Fruit fly (Drosophila melanogaster): Measurements from ENCODE around the gene Efa6.

- TF ChIP-seq CG9876 (GFP tag; optimal IDR thresholded peaks at IDR 0.05) (no peak), CG10431 (GFP tag; optimal IDR thresholded peaks at IDR 0.05) (no peak), CG8765 (GFP tag; IDR thresholded peaks at IDR 0.05) (no peak), Dll (GFP tag; IDR thresholded peaks at IDR 0.05; ENCODE audit: partially characterized antibody) (no peak), phol (tag; optimal IDR thresholded peaks at IDR 0.05) (no peak), sqz (GFP tag; optimal IDR thresholded peaks at IDR 0.05) (no peak), E2f2 (GFP tag; IDR thresholded peaks at IDR 0.05) (peak; percentile 83), Fer1 (GFP tag; optimal IDR thresholded peaks at IDR 0.05) (peak; percentile 4), CG11560 (tag; IDR thresholded peaks at IDR 0.05) (no peak), ac (GFP tag; optimal IDR thresholded peaks at IDR 0.05) (no peak)
These were observed 3.0 kb upstream of the Efa6 start, which contains the start of the genes CG33107 and CG6937 for dm6 chr3R:22584582-22584981.
